Fruit fly (Drosophila melanogaster): Measurements from ENCODE around the gene PGRP-LD.
A peak's percentile ranks its signal among the peaks of the same experiment; 100 is the strongest.

The PGRP-LD gene

DNA sequence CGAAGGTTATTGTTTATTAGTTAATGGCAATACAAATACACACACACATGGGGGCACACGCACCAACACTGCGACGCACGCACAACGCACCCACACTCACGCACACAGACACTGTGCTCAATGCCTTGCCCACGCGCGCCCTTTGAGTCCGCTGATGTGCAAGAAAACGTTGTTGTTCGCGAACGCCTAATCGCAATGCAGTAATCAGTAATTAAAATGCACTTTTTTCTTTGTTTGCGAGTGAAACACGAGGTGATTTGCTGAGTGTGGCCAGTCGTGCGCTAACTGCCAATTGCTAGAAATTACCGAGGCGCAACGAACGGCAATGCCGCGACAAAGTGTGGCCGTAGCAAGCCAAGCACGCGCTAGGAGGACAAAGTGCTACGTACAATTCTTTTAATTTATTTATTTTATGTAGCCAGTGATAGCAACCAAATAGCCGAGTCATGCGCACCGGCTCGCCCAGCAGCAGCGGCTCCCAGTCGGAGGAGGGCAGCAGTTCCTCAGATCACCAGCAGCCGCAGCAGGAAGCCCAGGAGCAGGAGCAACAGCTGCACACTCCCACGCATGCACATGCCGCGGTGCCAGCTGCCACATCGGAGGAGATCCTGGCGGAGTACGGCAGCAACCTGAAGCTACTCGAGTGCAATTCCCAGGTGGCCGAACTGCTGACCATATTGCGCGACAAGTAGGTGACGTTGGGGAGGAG is 30.9 kb downstream of the PGRP-LD start, which contains the start of the genes S6k and kri (continued):
- TF ChIP-seq CG34422 (GFP tag; IDR thresholded peaks at IDR 0.05) = peak; percentile 38; the same call in 1 of the 3 replicates
- no peak for TF ChIP-seq unpg (GFP tag; optimal IDR thresholded peaks at IDR 0.05)
- no peak for TF ChIP-seq dati (GFP tag; IDR thresholded peaks at IDR 0.05)
- TF ChIP-seq CG4730 (GFP tag; IDR thresholded peaks at IDR 0.05) = no peak
- no peak for TF ChIP-seq Hr39 (optimal IDR thresholded peaks at IDR 0.05)
- TF ChIP-seq CG17612 (GFP tag; IDR thresholded peaks at IDR 0.05) = no peak
- no peak for TF ChIP-seq CG43689 (GFP tag; IDR thresholded peaks at IDR 0.05)
- no peak for TF ChIP-seq Side (GFP tag; optimal IDR thresholded peaks at IDR 0.05)
- TF ChIP-seq seq (GFP tag; IDR thresholded peaks at IDR 0.05) = no peak
- TF ChIP-seq CG11093 (GFP tag; IDR thresholded peaks at IDR 0.05) = no peak
- TF ChIP-seq CG4617 (GFP tag; optimal IDR thresholded peaks at IDR 0.05; ENCODE audit: borderline replicate concordance) = peak; percentile 98
- TF ChIP-seq vvl (GFP tag; IDR thresholded peaks at IDR 0.05) = peak; percentile 44; the same call in 1 of the 2 replicates
- TF ChIP-seq Drgx (GFP tag; IDR thresholded peaks at IDR 0.05) = no peak
- no peak for TF ChIP-seq CG9437 (GFP tag; optimal IDR thresholded peaks at IDR 0.05)
- no peak for TF ChIP-seq CG9609 (GFP tag; optimal IDR thresholded peaks at IDR 0.05)
- TF ChIP-seq amos (GFP tag; IDR thresholded peaks at IDR 0.05; ENCODE audit: partially characterized antibody) = peak; percentile 48
- TF ChIP-seq CG6854 (GFP tag; optimal IDR thresholded peaks at IDR 0.05) = peak; percentile 8
- TF ChIP-seq schlank (tag; optimal IDR thresholded peaks at IDR 0.05) = no peak
- TF ChIP-seq HmgD (GFP tag; optimal IDR thresholded peaks at IDR 0.05) = no peak
- TF ChIP-seq CG12942 (GFP tag; optimal IDR thresholded peaks at IDR 0.05) = no peak
- TF ChIP-seq MESR4 (GFP tag; optimal IDR thresholded peaks at IDR 0.05) = peak; percentile 99
- TF ChIP-seq Fer3 (tag; optimal IDR thresholded peaks at IDR 0.05) = no peak
- no peak for TF ChIP-seq Usf (GFP tag; optimal IDR thresholded peaks at IDR 0.05)
- TF ChIP-seq CG3726 (GFP tag; IDR thresholded peaks at IDR 0.05) = no peak
- TF ChIP-seq HHEX (GFP tag; optimal IDR thresholded peaks at IDR 0.05) = peak; percentile 5
- TF ChIP-seq kay (GFP tag; optimal IDR thresholded peaks at IDR 0.05) = no peak
- TF ChIP-seq oc (tag; optimal IDR thresholded peaks at IDR 0.05) = no peak
- TF ChIP-seq eve (GFP tag; optimal IDR thresholded peaks at IDR 0.05) = no peak
- TF ChIP-seq stwl (tag; optimal IDR thresholded peaks at IDR 0.05) = peak; percentile 64
- peak; percentile 25 for TF ChIP-seq CG10209 (GFP tag; optimal IDR thresholded peaks at IDR 0.05)
- no peak for TF ChIP-seq sc (optimal IDR thresholded peaks at IDR 0.05)
- TF ChIP-seq sc (GFP tag; optimal IDR thresholded peaks at IDR 0.05) = no peak
- TF ChIP-seq HmgZ (tag; optimal IDR thresholded peaks at IDR 0.05) = peak; percentile 82
- TF ChIP-seq ash1 (GFP tag; optimal IDR thresholded peaks at IDR 0.05) = no peak
- 0 out of 3 replicates have a peak, but pooled peaks have one; percentile 14 for TF ChIP-seq CG11560 (tag; IDR thresholded peaks at IDR 0.05)
- TF ChIP-seq fd102C (GFP tag; optimal IDR thresholded peaks at IDR 0.05) = no peak
- no peak for TF ChIP-seq CG18619 (GFP tag; optimal IDR thresholded peaks at IDR 0.05)
- peak; percentile 62 for TF ChIP-seq CrebB (tag; optimal IDR thresholded peaks at IDR 0.05)
- TF ChIP-seq Elba2 (GFP tag; optimal IDR thresholded peaks at IDR 0.05) = no peak
- peak; percentile 75; the same call in 1 of the 2 replicates for TF ChIP-seq CG3847 (GFP tag; IDR thresholded peaks at IDR 0.05)
- TF ChIP-seq Mad (GFP tag; optimal IDR thresholded peaks at IDR 0.05) = no peak
- TF ChIP-seq HLH54F (GFP tag; optimal IDR thresholded peaks at IDR 0.05) = no peak
- TF ChIP-seq bsh (GFP tag; optimal IDR thresholded peaks at IDR 0.05) = no peak
- TF ChIP-seq shn (GFP tag; optimal IDR thresholded peaks at IDR 0.05) = no peak
- no peak for TF ChIP-seq CG31365 (tag; optimal IDR thresholded peaks at IDR 0.05)
- TF ChIP-seq CG31224 (GFP tag; IDR thresholded peaks at IDR 0.05) = no peak
- no peak for TF ChIP-seq pfk (GFP tag; optimal IDR thresholded peaks at IDR 0.05)
- TF ChIP-seq CG7745 (tag; optimal IDR thresholded peaks at IDR 0.05) = no peak
- TF ChIP-seq D (optimal IDR thresholded peaks at IDR 0.05) = no peak
- no peak for TF ChIP-seq D (GFP tag; optimal IDR thresholded peaks at IDR 0.05)
- TF ChIP-seq CG8478 (optimal IDR thresholded peaks at IDR 0.05) = peak; percentile 62
- no peak for TF ChIP-seq ac (GFP tag; optimal IDR thresholded peaks at IDR 0.05)
